Worm (Caenorhabditis elegans) whole organism, mixed stage, embryonic: ENCODE measurements around the gene C29F3.7.

Experiments
- bed-3 ChIP-seq: fragments of 200-800 bp; sonication (Bioruptor generic); optimal IDR thresholded peaks from 3 replicates; lab custom pipeline; 2018; ENCODE audit warnings: mild to moderate bottlenecking, missing genetic modification characterization, moderate library complexity, missing compliant biosample characterization
- blmp-1 ChIP-seq: fragments of 150-350 bp; optimal IDR thresholded peaks from 2 replicates; lab custom pipeline; 2014; ENCODE audit warnings: missing biosample characterization, missing genetic modification characterization
- ceh-39 ChIP-seq: fragments of 150-350 bp; optimal IDR thresholded peaks from 2 replicates; lab custom pipeline; 2014; ENCODE audit warnings: missing biosample characterization, missing genetic modification characterization
- ceh-43 ChIP-seq: fragments of 200-800 bp; sonication (Bioruptor generic); optimal IDR thresholded peaks from 2 replicates; lab custom pipeline; 2018; ENCODE audit warnings: mild to moderate bottlenecking, missing genetic modification characterization, moderate library complexity, missing compliant biosample characterization
- ceh-83 ChIP-seq: fragments of 200-800 bp; sonication (Bioruptor generic); optimal IDR thresholded peaks from 2 replicates; lab custom pipeline; 2018; ENCODE audit warnings: mild to moderate bottlenecking, missing genetic modification characterization, missing compliant biosample characterization
- ces-1 ChIP-seq: fragments of 150-350 bp; optimal IDR thresholded peaks from 2 replicates; lab custom pipeline; 2014; ENCODE audit warnings: missing biosample characterization, missing genetic modification reagents, missing genetic modification characterization
- cnd-1 ChIP-seq: fragments of 200-800 bp; sonication (Bioruptor generic); optimal IDR thresholded peaks from 2 replicates; lab custom pipeline; 2018; ENCODE audit warnings: mild to moderate bottlenecking, missing genetic modification characterization, missing compliant biosample characterization
- drap-1 ChIP-seq: fragments of 200-800 bp; sonication (Bioruptor generic); optimal IDR thresholded peaks from 3 replicates; lab custom pipeline; 2018; ENCODE audit warnings: mild to moderate bottlenecking, missing genetic modification characterization, missing compliant biosample characterization
- elt-1 ChIP-seq: sonication (generic microtip); optimal IDR thresholded peaks from 2 replicates; lab custom pipeline; 2017; ENCODE audit warnings: missing genetic modification characterization, mild to moderate bottlenecking, missing compliant biosample characterization, antibody characterized with exemption, moderate library complexity, borderline replicate concordance; ENCODE audit not compliant: insufficient read depth
- elt-3 ChIP-seq: fragments of 150-350 bp; optimal IDR thresholded peaks from 2 replicates; lab custom pipeline; 2014; ENCODE audit warnings: missing biosample characterization, missing genetic modification characterization
- flh-1 ChIP-seq: fragments of 200-800 bp; sonication (Bioruptor generic); optimal IDR thresholded peaks from 2 replicates; lab custom pipeline; 2018; ENCODE audit warnings: mild to moderate bottlenecking, missing genetic modification characterization, moderate library complexity, missing compliant biosample characterization
- ham-2 ChIP-seq: fragments of 200-800 bp; sonication (Bioruptor generic); optimal IDR thresholded peaks from 2 replicates; lab custom pipeline; 2018; ENCODE audit warnings: mild to moderate bottlenecking, missing genetic modification characterization, missing compliant biosample characterization
- hlh-1 ChIP-seq: fragments of 150-350 bp; optimal IDR thresholded peaks from 2 replicates; lab custom pipeline; 2014; ENCODE audit warnings: missing biosample characterization, missing genetic modification reagents, missing genetic modification characterization
- lin-13 ChIP-seq: fragments of 150-350 bp; optimal IDR thresholded peaks from 2 replicates; lab custom pipeline; 2014; ENCODE audit warnings: missing biosample characterization, missing genetic modification characterization
- lin-32 ChIP-seq: fragments of 200-800 bp; sonication (Bioruptor generic); optimal IDR thresholded peaks from 2 replicates; lab custom pipeline; 2018; ENCODE audit warnings: mild to moderate bottlenecking, missing genetic modification characterization, missing compliant biosample characterization
- lsy-2 ChIP-seq: fragments of 150-350 bp; optimal IDR thresholded peaks from 2 replicates; lab custom pipeline; 2014; ENCODE audit warnings: missing biosample characterization, missing genetic modification characterization
- mab-5 ChIP-seq: fragments of 150-350 bp; optimal IDR thresholded peaks from 2 replicates; lab custom pipeline; 2014; ENCODE audit warnings: missing biosample characterization, missing genetic modification characterization
- mls-2 ChIP-seq: sonication (generic microtip); optimal IDR thresholded peaks from 2 replicates; lab custom pipeline; 2016; ENCODE audit warnings: mild to moderate bottlenecking, missing genetic modification characterization, moderate library complexity, missing compliant biosample characterization
- nhr-237 ChIP-seq: fragments of 150-350 bp; optimal IDR thresholded peaks from 2 replicates; lab custom pipeline; 2014; ENCODE audit warnings: missing biosample characterization, missing genetic modification characterization
- nhr-28 ChIP-seq: fragments of 150-350 bp; optimal IDR thresholded peaks from 2 replicates; lab custom pipeline; 2014; ENCODE audit warnings: missing biosample characterization, missing genetic modification characterization
- pha-4 ChIP-seq: fragments of 150-350 bp; optimal IDR thresholded peaks from 2 replicates; lab custom pipeline; 2018; ENCODE audit warnings: missing biosample characterization, missing genetic modification reagents, missing genetic modification characterization
- sem-2 ChIP-seq: fragments of 200-800 bp; sonication (Bioruptor generic); optimal IDR thresholded peaks from 2 replicates; lab custom pipeline; 2018; ENCODE audit warnings: mild to moderate bottlenecking, missing genetic modification characterization, missing compliant biosample characterization
- snpc-4 ChIP-seq: fragments of 150-350 bp; optimal IDR thresholded peaks from 2 replicates; lab custom pipeline; 2014; ENCODE audit warnings: missing biosample characterization, missing genetic modification characterization
- sptf-1 ChIP-seq: sonication (generic microtip); optimal IDR thresholded peaks from 2 replicates; lab custom pipeline; 2017; ENCODE audit warnings: mild to moderate bottlenecking, missing genetic modification characterization, moderate library complexity, missing compliant biosample characterization
- tbx-8 ChIP-seq: fragments of 200-800 bp; sonication (Bioruptor generic); optimal IDR thresholded peaks from 2 replicates; lab custom pipeline; 2018; ENCODE audit warnings: mild to moderate bottlenecking, missing genetic modification characterization, moderate library complexity, missing compliant biosample characterization
- unc-120 ChIP-seq: sonication (generic microtip); optimal IDR thresholded peaks from 2 replicates; lab custom pipeline; 2017; ENCODE audit warnings: missing genetic modification characterization, missing compliant biosample characterization; ENCODE audit not compliant: poor library complexity, severe bottlenecking
- unc-39 ChIP-seq: fragments of 150-350 bp; optimal IDR thresholded peaks from 2 replicates; lab custom pipeline; 2014; ENCODE audit warnings: missing biosample characterization, missing genetic modification characterization
- unc-62 ChIP-seq: fragments of 150-350 bp; optimal IDR thresholded peaks from 2 replicates; lab custom pipeline; 2014; ENCODE audit warnings: missing biosample characterization, missing genetic modification reagents, missing genetic modification characterization
- zip-8 ChIP-seq: fragments of 150-350 bp; optimal IDR thresholded peaks from 2 replicates; lab custom pipeline; 2014; ENCODE audit warnings: missing biosample characterization, missing genetic modification characterization
- ztf-11 ChIP-seq: fragments of 150-350 bp; optimal IDR thresholded peaks from 2 replicates; lab custom pipeline; 2014; ENCODE audit warnings: missing biosample characterization, missing genetic modification characterization

The C29F3.7 gene

DNA sequence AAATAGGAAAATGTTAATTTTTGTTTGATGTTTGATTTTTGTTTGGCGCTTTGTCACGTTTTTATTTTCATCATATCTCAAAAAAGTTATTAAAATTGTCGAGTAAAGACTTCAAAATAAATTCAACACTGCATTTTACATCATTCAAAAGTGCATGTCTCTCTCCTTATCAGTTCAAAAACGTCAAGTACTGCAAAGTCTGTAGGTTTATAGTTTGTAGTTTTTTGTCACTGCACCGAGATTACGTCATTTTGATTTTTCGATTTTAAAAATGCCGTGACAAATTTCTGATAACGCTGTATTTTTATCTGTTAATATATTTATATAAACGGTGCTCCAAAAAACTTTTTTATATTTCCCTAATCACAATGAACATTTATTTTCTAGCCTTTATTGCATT is at the start of gene C29F3.7:
C29F3.7 (plus strand) TSS at position 254 of the 400 bp plus-strand sequence.
- TF ChIP-seq ham-2 (GFP tag; lab: Kevin White, UChicago) (no peak), lin-32 (GFP tag; lab: Kevin White, UChicago) (no peak), ces-1 (GFP tag; lab: Kevin White, UChicago) (no peak), mab-5 (tag; lab: Kevin White, UChicago) (no peak), drap-1 (GFP tag; lab: Kevin White, UChicago) (no peak), tbx-8 (no peak), ceh-43 (GFP tag; lab: Kevin White, UChicago) (no peak), pha-4 (tag; lab: Kevin White, UChicago) (no peak), nhr-28 (tag; lab: Kevin White, UChicago) (no peak), unc-120 (tag; lab: Kevin White, UChicago) (no peak), zip-8 (tag; lab: Kevin White, UChicago) (no peak), unc-39 (no peak), flh-1 (no peak)
- TF ChIP-seq, all 35 proteins: peak for 0

DNA sequence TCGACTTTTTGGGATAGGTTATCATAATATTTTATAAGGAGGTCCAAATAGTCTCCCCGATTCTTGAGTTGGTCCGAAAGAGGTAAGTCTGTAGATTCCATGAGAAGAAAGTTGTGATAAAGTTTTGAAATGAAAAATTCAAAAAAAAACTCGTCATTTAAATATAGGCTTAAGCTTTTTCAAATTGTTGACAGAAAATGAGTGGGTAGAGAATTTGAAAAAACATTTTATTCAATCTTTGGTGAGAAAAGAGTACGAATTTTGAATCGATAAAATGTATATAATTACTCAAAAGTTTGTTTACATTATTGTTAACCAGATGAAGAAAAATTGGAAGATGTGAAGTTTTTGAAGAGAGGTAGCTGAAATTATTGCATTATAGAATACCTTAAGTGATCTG is 49.2 kb upstream of the C29F3.7 start, which contains the start of gene T26H8.5:
T26H8.5 (minus strand) TSS at position 101 of the 400 bp plus-strand sequence.
- TF ChIP-seq hlh-1 (tag; lab: Kevin White, UChicago) = no peak
- no peak for TF ChIP-seq mls-2 (tag; lab: Kevin White, UChicago)
- no peak for TF ChIP-seq snpc-4
- TF ChIP-seq nhr-28 (tag; lab: Kevin White, UChicago) = no peak
- TF ChIP-seq unc-62 (GFP tag; lab: Kevin White, UChicago) = no peak
- TF ChIP-seq cnd-1 (tag; lab: Kevin White, UChicago) = no peak
- TF ChIP-seq blmp-1 (tag; lab: Kevin White, UChicago) = no peak
- TF ChIP-seq sem-2 = no peak

DNA sequence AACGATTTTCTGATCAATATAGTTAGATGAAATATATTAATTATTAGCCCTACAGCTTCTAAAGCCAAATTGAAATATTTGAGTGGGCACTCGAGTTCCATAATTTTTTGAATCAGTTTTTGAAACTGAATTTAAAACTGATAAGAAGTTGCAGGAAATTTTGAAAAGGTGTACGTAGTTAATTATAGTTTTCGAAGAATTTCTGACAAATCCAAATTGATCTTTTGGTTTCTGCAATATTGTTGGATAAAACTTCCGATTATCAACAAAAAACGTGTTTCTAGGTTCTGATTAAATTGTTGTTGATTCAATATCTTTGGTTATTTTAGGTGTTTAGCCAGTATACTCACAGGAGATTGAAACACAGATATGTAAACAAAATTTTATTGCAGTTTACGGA is 48.0 kb upstream of the C29F3.7 start, which contains the start of gene T26H8.4:
T26H8.4 (minus strand) TSS at position 101 of the 400 bp plus-strand sequence.
- no peak for TF ChIP-seq hlh-1 (tag; lab: Kevin White, UChicago)
- no peak for TF ChIP-seq lsy-2 (tag; lab: Kevin White, UChicago)
- TF ChIP-seq sem-2 = no peak
- no peak for TF ChIP-seq nhr-237 (tag; lab: Kevin White, UChicago)
- no peak for TF ChIP-seq pha-4 (tag; lab: Kevin White, UChicago)
- no peak for TF ChIP-seq nhr-28 (tag; lab: Kevin White, UChicago)
- TF ChIP-seq lin-13 (tag; lab: Kevin White, UChicago) = no peak
- TF ChIP-seq snpc-4 = no peak
- TF ChIP-seq sptf-1 (tag; lab: Kevin White, UChicago) = no peak
- no peak for TF ChIP-seq ceh-39 (tag; lab: Kevin White, UChicago)
- TF ChIP-seq cnd-1 (tag; lab: Kevin White, UChicago) = no peak
- no peak for TF ChIP-seq ceh-43 (GFP tag; lab: Kevin White, UChicago)

DNA sequence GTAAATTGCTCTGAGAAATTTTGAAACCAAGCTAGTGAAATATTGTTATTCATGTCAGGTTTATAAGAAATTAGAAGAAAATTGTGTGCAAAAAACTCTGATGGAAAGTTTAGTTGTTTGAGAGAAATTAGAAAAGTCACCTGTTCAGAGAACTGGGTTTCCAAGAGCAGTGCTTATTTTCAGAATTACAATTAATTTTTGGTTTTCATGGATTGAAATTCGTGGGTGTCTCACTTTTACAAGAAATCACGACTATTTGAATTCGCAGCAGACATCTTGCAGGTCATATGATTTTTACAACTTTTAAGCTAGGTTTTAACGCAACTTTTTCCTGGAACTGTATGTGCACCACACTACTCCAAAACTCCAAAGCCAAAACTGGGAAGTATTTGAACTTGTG is 45.7 kb upstream of the C29F3.7 start, which contains the start of gene srz-10:
srz-10 (minus strand) TSS at position 88 of the 400 bp plus-strand sequence.
- TF ChIP-seq mls-2 (tag; lab: Kevin White, UChicago) (no peak), ceh-83 (GFP tag; lab: Kevin White, UChicago) (no peak), nhr-28 (tag; lab: Kevin White, UChicago) (no peak)

DNA sequence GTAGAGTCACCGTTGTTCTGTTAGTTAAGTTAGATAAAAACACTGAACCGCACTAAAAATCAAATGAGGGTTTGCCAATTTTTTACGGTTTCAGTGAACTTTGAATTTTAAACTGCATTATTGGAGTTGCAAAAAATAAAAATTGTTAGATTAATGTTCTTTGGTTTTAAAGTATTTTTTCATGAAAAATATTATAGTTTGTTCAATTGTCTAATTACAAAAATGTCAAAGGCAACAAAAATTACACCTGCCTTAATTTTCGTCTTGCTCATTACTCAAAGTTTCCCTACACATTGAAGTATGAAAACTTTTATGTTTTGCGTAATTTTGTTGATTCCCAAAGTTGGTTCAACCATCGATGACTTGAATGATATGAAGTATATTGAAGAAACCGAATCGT is 43.9 kb upstream of the C29F3.7 start, which contains the start of gene irld-62:
irld-62 (plus strand) TSS at position 301 of the 400 bp plus-strand sequence.
- TF ChIP-seq elt-1 = no peak

DNA sequence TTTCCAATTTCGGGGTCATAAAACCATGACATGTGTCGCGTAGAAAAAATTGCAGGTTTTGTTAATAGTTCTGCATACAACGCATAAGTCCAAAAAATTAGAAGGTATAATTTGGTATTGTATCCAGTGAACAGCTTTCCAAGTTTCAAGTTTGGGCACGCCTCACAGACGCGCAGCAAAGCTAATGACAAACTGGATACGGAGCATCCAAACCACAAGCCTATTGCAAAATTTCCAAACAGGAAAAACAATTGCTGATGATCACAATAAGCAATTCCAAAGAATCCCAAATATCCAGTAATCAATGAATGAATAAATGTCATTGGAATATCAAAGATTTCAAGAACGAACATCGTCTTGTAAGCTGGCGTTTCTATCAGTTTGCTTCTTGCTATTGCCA is 41.2 kb upstream of the C29F3.7 start:
- TF ChIP-seq ceh-39 (tag; lab: Kevin White, UChicago) (no peak), nhr-237 (tag; lab: Kevin White, UChicago) (no peak), lin-32 (GFP tag; lab: Kevin White, UChicago) (no peak), drap-1 (GFP tag; lab: Kevin White, UChicago) (no peak), sem-2 (no peak), bed-3 (GFP tag; lab: Kevin White, UChicago) (no peak), hlh-1 (tag; lab: Kevin White, UChicago) (no peak), unc-39 (no peak), elt-3 (tag; lab: Kevin White, UChicago) (no peak), ceh-43 (GFP tag; lab: Kevin White, UChicago) (no peak), tbx-8 (no peak), ceh-83 (GFP tag; lab: Kevin White, UChicago) (no peak), mab-5 (tag; lab: Kevin White, UChicago) (no peak), ces-1 (GFP tag; lab: Kevin White, UChicago) (no peak), ztf-11 (no peak), snpc-4 (no peak)
